Worm (Caenorhabditis elegans): ENCODE results near the gene zyg-12.

zyg-12 gene

ce11 chrII:4959719-4960118 is 10.0 kb downstream of the zyg-12 start, which contains the start of gene ulp-2:
Gene ulp-2 (minus strand): TSS chrII:4959876.
- TF ChIP-seq hmg-1.2 (GFP tag; IDR thresholded peaks at IDR 0.05) (peak; percentile 15; the same call in 1 of the 2 replicates), rpc-1 (optimal IDR thresholded peaks at IDR 0.05) (no peak), rpc-1 (tag; optimal IDR thresholded peaks at IDR 0.05) (no peak)

- TF ChIP-seq mel-28 (tag; optimal IDR thresholded peaks at IDR 0.05; ENCODE audit: borderline replicate concordance), result no peak
- TF ChIP-seq nhr-80 (tag; optimal IDR thresholded peaks at IDR 0.05), result peak; percentile 45
Measured at ce11 chrII:4960690-4961089, 11.0 kb downstream of the zyg-12 start.

- TF ChIP-seq ceh-91 (GFP tag; IDR thresholded peaks at IDR 0.05) (no peak), hrde-1 (tag; optimal IDR thresholded peaks at IDR 0.05; ENCODE audit: borderline replicate concordance) (no peak), ama-1 (optimal IDR thresholded peaks at IDR 0.05) (no peak), ama-1 (GFP tag; optimal IDR thresholded peaks at IDR 0.05) (no peak), ztf-26 (tag; optimal IDR thresholded peaks at IDR 0.05) (no peak), ceh-40 (GFP tag; IDR thresholded peaks at IDR 0.05) (no peak), repo-1 (tag; optimal IDR thresholded peaks at IDR 0.05) (no peak), aptf-3 (GFP tag; IDR thresholded peaks at IDR 0.05) (no peak), ekl-4 (GFP tag; IDR thresholded peaks at IDR 0.05) (no peak), tbp1 (GFP tag; optimal IDR thresholded peaks at IDR 0.05) (no peak), snpc-4 (GFP tag; optimal IDR thresholded peaks at IDR 0.05) (no peak), snpc-4 (tag; optimal IDR thresholded peaks at IDR 0.05) (no peak)
Measured at ce11 chrII:4966576-4966975, 16.9 kb downstream of the zyg-12 start.

ce11 chrII:4967636-4968035 is 17.9 kb downstream of the zyg-12 start:
- TF ChIP-seq F39B2.1 (GFP tag; IDR thresholded peaks at IDR 0.05), result no peak
- TF ChIP-seq nhr-80 (tag; optimal IDR thresholded peaks at IDR 0.05), result peak; percentile 81

- TF ChIP-seq ztf-22 (GFP tag; optimal IDR thresholded peaks at IDR 0.05), result no peak
- no peak for TF ChIP-seq snpc-4 (GFP tag; optimal IDR thresholded peaks at IDR 0.05)
- TF ChIP-seq snpc-4 (tag; optimal IDR thresholded peaks at IDR 0.05), result no peak
- no peak for TF ChIP-seq F39B2.1 (GFP tag; IDR thresholded peaks at IDR 0.05)
- no peak for TF ChIP-seq rpc-1 (optimal IDR thresholded peaks at IDR 0.05)
- TF ChIP-seq rpc-1 (tag; optimal IDR thresholded peaks at IDR 0.05), result no peak
- TF ChIP-seq hmg-20 (GFP tag; IDR thresholded peaks at IDR 0.05), result no peak
- no peak for TF ChIP-seq nfyb-1 (GFP tag; IDR thresholded peaks at IDR 0.05)
- TF ChIP-seq lir-1 (GFP tag; conservative IDR thresholded peaks at IDR 0.05), result no peak
- no peak for TF ChIP-seq somi-1 (GFP tag; optimal IDR thresholded peaks at IDR 0.05)
- no peak for TF ChIP-seq nhr-179 (tag; optimal IDR thresholded peaks at IDR 0.05)
- TF ChIP-seq snpc-1.1 (tag; optimal IDR thresholded peaks at IDR 0.05; ENCODE audit: insufficient read depth), result no peak
- no peak for TF ChIP-seq chd-7 (tag; optimal IDR thresholded peaks at IDR 0.05)
- TF ChIP-seq dpff-1 (tag; optimal IDR thresholded peaks at IDR 0.05), result no peak
- TF ChIP-seq Y53G8AR.9 (GFP tag; conservative IDR thresholded peaks at IDR 0.05), result no peak
- no peak for TF ChIP-seq bed-1 (GFP tag; IDR thresholded peaks at IDR 0.05)
- TF ChIP-seq ekl-4 (GFP tag; IDR thresholded peaks at IDR 0.05), result no peak
- no peak for TF ChIP-seq F22D6.2 (tag; optimal IDR thresholded peaks at IDR 0.05)
- no peak for TF ChIP-seq hlh-26 (GFP tag; conservative IDR thresholded peaks at IDR 0.05)
Measured at ce11 chrII:4968863-4969262, 19.2 kb downstream of the zyg-12 start, which contains the start of gene shc-2. Gene shc-2 (plus strand): TSS chrII:4969163.

ce11 chrII:4974448-4974951 is 24.8 kb downstream of the zyg-12 start:
- TF ChIP-seq Y53G8AR.9 (GFP tag; conservative IDR thresholded peaks at IDR 0.05) (no peak), ceh-91 (GFP tag; IDR thresholded peaks at IDR 0.05) (no peak), hrde-1 (tag; optimal IDR thresholded peaks at IDR 0.05; ENCODE audit: borderline replicate concordance) (no peak), ztf-6 (GFP tag; IDR thresholded peaks at IDR 0.05) (no peak), Y56A3A.18 (GFP tag; IDR thresholded peaks at IDR 0.05) (no peak), F52B5.7 (tag; optimal IDR thresholded peaks at IDR 0.05) (no peak), Y67H2A.10 (GFP tag; conservative IDR thresholded peaks at IDR 0.05) (no peak), cebp-2 (GFP tag; IDR thresholded peaks at IDR 0.05) (no peak), snpc-1.3 (tag; optimal IDR thresholded peaks at IDR 0.05; ENCODE audit: insufficient read depth) (no peak), ztf-25 (GFP tag; IDR thresholded peaks at IDR 0.05) (no peak)
